Worm (Caenorhabditis elegans) whole organism, midembryonic: Measurements from ENCODE around the gene R07G3.8.

Experiments
- T22C8.4 ChIP-seq: fragments of 200-800 bp; sonication (Bioruptor generic); IDR thresholded peaks from 2 replicates; pipeline ENCODE4 v1.3.6; 2022; ENCODE audit warnings: missing genetic modification characterization, missing compliant biosample characterization
- cog-1 ChIP-seq: sonication (generic microtip); optimal IDR thresholded peaks from 2 replicates; lab custom pipeline; 2016; ENCODE audit warnings: missing genetic modification characterization, missing compliant biosample characterization
- flt-1 ChIP-seq: fragments of 200-800 bp; sonication (Bioruptor generic); IDR thresholded peaks from 2 replicates; pipeline ENCODE4 v1.3.6; 2022; ENCODE audit warnings: missing genetic modification characterization, missing compliant biosample characterization
- med-1 ChIP-seq: sonication (generic microtip); optimal IDR thresholded peaks from 2 replicates; lab custom pipeline; 2017; ENCODE audit warnings: missing genetic modification characterization, mild to moderate bottlenecking, missing compliant biosample characterization, antibody characterized with exemption, missing genetic modification reagents; ENCODE audit not compliant: insufficient read depth
- ztf-23 ChIP-seq: fragments of 200-800 bp; sonication (Bioruptor generic); IDR thresholded peaks from 2 replicates; pipeline ENCODE4 v1.3.6; 2022; ENCODE audit warnings: missing genetic modification reagents, missing genetic modification characterization, missing compliant biosample characterization
- ztf-29 ChIP-seq: fragments of 200-800 bp; sonication (Bioruptor generic); IDR thresholded peaks from 2 replicates; pipeline ENCODE4 v1.3.6; 2022; ENCODE audit warnings: missing genetic modification reagents, missing genetic modification characterization, missing compliant biosample characterization

DNA sequence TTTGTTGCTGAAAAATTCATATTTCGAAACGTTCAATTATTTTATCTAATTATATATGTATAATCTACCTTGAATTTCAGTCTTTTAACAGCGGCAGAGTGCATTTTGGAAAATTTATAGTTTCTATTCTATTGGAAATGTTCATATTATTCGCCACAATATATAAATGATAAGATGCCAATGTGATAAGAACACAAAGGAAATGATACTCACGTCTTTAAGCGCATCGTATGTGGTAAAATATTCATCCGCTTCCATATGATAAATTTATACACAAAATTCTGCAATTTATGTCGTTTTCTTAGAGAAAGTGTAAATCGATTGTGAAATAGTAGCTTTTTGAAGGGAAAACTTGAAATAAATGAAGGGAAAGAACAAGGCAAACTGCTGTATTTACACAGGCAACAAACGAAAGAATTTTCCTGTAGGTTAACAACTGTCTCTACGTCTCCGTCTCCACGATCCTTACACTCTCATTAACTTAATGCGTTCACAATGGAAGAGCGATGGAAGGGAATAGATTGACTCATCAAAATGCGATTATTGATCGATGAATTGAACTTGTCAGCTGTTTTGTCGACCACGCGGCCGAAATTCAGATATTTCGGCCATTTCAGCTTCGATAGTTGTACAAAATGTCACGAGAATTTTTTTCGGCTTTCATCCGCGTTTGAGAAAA lies 41.8 kb upstream of the R07G3.8 start, which contains the start of gene alfa-1:
- TF ChIP-seq flt-1 (GFP tag; lab: Robert Waterston, UW) (no peak), cog-1 (tag; lab: Kevin White, UChicago) (no peak), T22C8.4 (GFP tag; lab: Robert Waterston, UW) (no peak; the same call in 1 of the 2 replicates), med-1 (GFP tag; lab: Kevin White, UChicago) (no peak), ztf-29 (GFP tag; lab: Robert Waterston, UW) (no peak), ztf-23 (GFP tag; lab: Robert Waterston, UW) (no peak)
